Worm (Caenorhabditis elegans) whole organism, L4/young adult: ENCODE results near the gene glb-34.

Experiments
- dao-5 ChIP-seq: sonication (generic microtip); optimal IDR thresholded peaks from 2 replicates; lab custom pipeline; 2016; ENCODE audit warnings: missing genotype, missing genetic modification characterization, moderate library complexity, missing compliant biosample characterization
- him-1 ChIP-seq: sonication (generic microtip); optimal IDR thresholded peaks from 2 replicates; lab custom pipeline; 2016; ENCODE audit warnings: missing genotype, missing genetic modification reagents, missing genetic modification characterization, missing compliant biosample characterization

- TF ChIP-seq him-1, result no peak
- TF ChIP-seq dao-5, result no peak
Observed at ce11 chrIV:14547292-14547691, 25.2 kb downstream of the glb-34 start.
